Fruit fly (Drosophila melanogaster): ENCODE results near the gene CG12617.

CG12617 gene

dm6 chr2L:20322013-20322638 is 27.6 kb downstream of the CG12617 start:
- no peak for TF ChIP-seq CG8478 (optimal IDR thresholded peaks at IDR 0.05)
- TF ChIP-seq CTCF (optimal IDR thresholded peaks at IDR 0.05), result no peak

- TF ChIP-seq CTCF (optimal IDR thresholded peaks at IDR 0.05) (no peak), CG8478 (optimal IDR thresholded peaks at IDR 0.05) (no peak)
Measured at dm6 chr2L:20325383-20325782, 30.9 kb downstream of the CG12617 start.

dm6 chr2L:20326317-20326716 is 31.8 kb downstream of the CG12617 start:
- TF ChIP-seq CTCF (optimal IDR thresholded peaks at IDR 0.05) (no peak), CG8478 (optimal IDR thresholded peaks at IDR 0.05) (no peak)

dm6 chr2L:20327375-20327774 is 32.9 kb downstream of the CG12617 start:
- TF ChIP-seq CTCF (optimal IDR thresholded peaks at IDR 0.05), result no peak

- TF ChIP-seq CTCF (optimal IDR thresholded peaks at IDR 0.05) (no peak), CG8478 (optimal IDR thresholded peaks at IDR 0.05) (no peak)
Measured at dm6 chr2L:20327963-20328362, 33.5 kb downstream of the CG12617 start.

- TF ChIP-seq CTCF (optimal IDR thresholded peaks at IDR 0.05), result no peak
- no peak for TF ChIP-seq CG8478 (optimal IDR thresholded peaks at IDR 0.05)
Measured at dm6 chr2L:20328569-20328968, 34.1 kb downstream of the CG12617 start.

- TF ChIP-seq CG8478 (optimal IDR thresholded peaks at IDR 0.05), result no peak
- TF ChIP-seq CTCF (optimal IDR thresholded peaks at IDR 0.05), result no peak
Measured at dm6 chr2L:20329612-20330011, 35.1 kb downstream of the CG12617 start.

- TF ChIP-seq CTCF (optimal IDR thresholded peaks at IDR 0.05) (no peak), CG8478 (optimal IDR thresholded peaks at IDR 0.05) (no peak)
Measured at dm6 chr2L:20332978-20333377, 38.5 kb downstream of the CG12617 start.

dm6 chr2L:20334918-20335317 is 40.4 kb downstream of the CG12617 start:
- no peak for TF ChIP-seq CTCF (optimal IDR thresholded peaks at IDR 0.05)
- no peak for TF ChIP-seq CG8478 (optimal IDR thresholded peaks at IDR 0.05)

dm6 chr2L:20337800-20338199 is 43.3 kb downstream of the CG12617 start:
- TF ChIP-seq CG8478 (optimal IDR thresholded peaks at IDR 0.05) (no peak), CTCF (optimal IDR thresholded peaks at IDR 0.05) (no peak)

dm6 chr2L:20340635-20341034 is 46.1 kb downstream of the CG12617 start:
- TF ChIP-seq CTCF (optimal IDR thresholded peaks at IDR 0.05) (no peak), CG8478 (optimal IDR thresholded peaks at IDR 0.05) (no peak)

- TF ChIP-seq CG8478 (optimal IDR thresholded peaks at IDR 0.05), result no peak
- TF ChIP-seq CTCF (optimal IDR thresholded peaks at IDR 0.05), result no peak
Measured at dm6 chr2L:20341211-20341998, 46.9 kb downstream of the CG12617 start.

dm6 chr2L:20341999-20342325 is 47.5 kb downstream of the CG12617 start:
- TF ChIP-seq CG8478 (optimal IDR thresholded peaks at IDR 0.05), result no peak
- no peak for TF ChIP-seq CTCF (optimal IDR thresholded peaks at IDR 0.05)
